Worm (Caenorhabditis elegans): ENCODE data around the gene Y54G9A.9.

- no peak for TF ChIP-seq elt-4 (tag; optimal IDR thresholded peaks at IDR 0.05)
- TF ChIP-seq elt-2 (tag; optimal IDR thresholded peaks at IDR 0.05): no peak
- no peak for TF ChIP-seq sox-2 (GFP tag; IDR thresholded peaks at IDR 0.05)
- no peak for TF ChIP-seq unc-55 (GFP tag; optimal IDR thresholded peaks at IDR 0.05)
Observed at ce11 chrII:13751030-13751429, 21.5 kb downstream of the Y54G9A.9 start.

Data from whole organism, late embryonic.